Worm (Caenorhabditis elegans) whole organism, young adult: Measurements from ENCODE around the gene rpi-2.

Experiments used
- B0035.1 ChIP-seq: sonication (generic microtip); optimal IDR thresholded peaks from 2 replicates; lab custom pipeline; 2016; ENCODE audit warnings: missing genetic modification characterization, mild to moderate bottlenecking, missing compliant biosample characterization, missing genotype, missing genetic modification reagents
- C17E4.6 ChIP-seq: fragments of 200-800 bp; sonication (Bioruptor generic); IDR thresholded peaks from 2 replicates; pipeline ENCODE4 v1.3.6; 2022; ENCODE audit warnings: missing genetic modification reagents, missing genetic modification characterization, missing compliant biosample characterization
- F10E7.11 ChIP-seq: sonication (generic microtip); optimal IDR thresholded peaks from 2 replicates; lab custom pipeline; 2017; ENCODE audit warnings: mild to moderate bottlenecking, missing genetic modification characterization, moderate library complexity, missing compliant biosample characterization
- F37B4.10 ChIP-seq: fragments of 200-800 bp; sonication (Bioruptor generic); IDR thresholded peaks from 2 replicates; pipeline ENCODE4 v1.3.6; 2022; ENCODE audit warnings: missing genetic modification characterization, missing compliant biosample characterization
- F57C9.4 ChIP-seq: sonication (generic microtip); optimal IDR thresholded peaks from 2 replicates; lab custom pipeline; 2017; ENCODE audit warnings: mild to moderate bottlenecking, missing genetic modification characterization, missing compliant biosample characterization
- Y53G8AR.9 ChIP-seq: fragments of 200-800 bp; sonication (Bioruptor generic); conservative IDR thresholded peaks from 2 replicates; pipeline ENCODE4 v1.3.6; 2022; ENCODE audit warnings: missing genetic modification reagents, missing genetic modification characterization, missing compliant biosample characterization
- Y67H2A.10 ChIP-seq: fragments of 200-800 bp; sonication (Bioruptor generic); conservative IDR thresholded peaks from 2 replicates; pipeline ENCODE4 v1.3.6; 2022; ENCODE audit warnings: missing genetic modification reagents, missing genetic modification characterization, missing compliant biosample characterization
- Y79H2A.3 ChIP-seq: fragments of 200-800 bp; sonication (Bioruptor generic); conservative IDR thresholded peaks from 2 replicates; pipeline ENCODE4 v1.3.6; 2022; ENCODE audit warnings: missing genetic modification reagents, missing genetic modification characterization, missing compliant biosample characterization
- akir-1 ChIP-seq: fragments of 200-800 bp; sonication (Bioruptor generic); optimal IDR thresholded peaks from 2 replicates; lab custom pipeline; 2018; ENCODE audit warnings: mild to moderate bottlenecking, missing genetic modification characterization, moderate library complexity, missing compliant biosample characterization
- athp-1 ChIP-seq: sonication (generic microtip); optimal IDR thresholded peaks from 2 replicates; lab custom pipeline; 2017; ENCODE audit warnings: mild to moderate bottlenecking, missing genetic modification characterization, missing compliant biosample characterization
- attf-5 ChIP-seq: fragments of 200-800 bp; sonication (Bioruptor generic); optimal IDR thresholded peaks from 2 replicates; lab custom pipeline; 2018; ENCODE audit warnings: mild to moderate bottlenecking, missing genetic modification characterization, missing compliant biosample characterization
- attf-6 ChIP-seq: fragments of 200-800 bp; sonication (Bioruptor generic); IDR thresholded peaks from 2 replicates; pipeline ENCODE4 v1.3.6; 2022; ENCODE audit warnings: missing genetic modification reagents, missing genetic modification characterization, missing compliant biosample characterization
- bed-1 ChIP-seq: fragments of 200-800 bp; sonication (Bioruptor generic); IDR thresholded peaks from 2 replicates; pipeline ENCODE4 v1.3.6; 2022; ENCODE audit warnings: missing genetic modification reagents, missing genetic modification characterization, missing compliant biosample characterization
- cebp-1 ChIP-seq, 2 experiments: fragments of 200-800 bp in 1 of 2; sonication (Bioruptor generic) in 1 of 2; sonication (generic microtip) in 1 of 2; IDR thresholded peaks in 1 of 2; optimal IDR thresholded peaks in 1 of 2; 2 replicates each; pipeline versions ENCODE4 v1.3.6 to Lab custom; 2017 to 2022; ENCODE audit warnings: missing compliant biosample characterization in 2 of 2, missing genetic modification characterization in 2 of 2, mild to moderate bottlenecking in 1 of 2, missing genetic modification reagents in 1 of 2, moderate library complexity in 1 of 2
- cebp-2 ChIP-seq: fragments of 200-800 bp; sonication (Bioruptor generic); IDR thresholded peaks from 2 replicates; pipeline ENCODE4 v1.3.6; 2022; ENCODE audit warnings: missing genetic modification characterization, missing compliant biosample characterization
- ceh-27 ChIP-seq: fragments of 200-800 bp; sonication (Bioruptor generic); optimal IDR thresholded peaks from 2 replicates; lab custom pipeline; 2018; ENCODE audit warnings: mild to moderate bottlenecking, missing genetic modification characterization, moderate library complexity, missing compliant biosample characterization
- ceh-40 ChIP-seq: fragments of 200-800 bp; sonication (Bioruptor generic); IDR thresholded peaks from 2 replicates; pipeline ENCODE4 v1.3.6; 2022; ENCODE audit warnings: missing genetic modification characterization, missing compliant biosample characterization
- ceh-58 ChIP-seq: fragments of 200-800 bp; sonication (Bioruptor generic); IDR thresholded peaks from 2 replicates; pipeline ENCODE4 v1.3.6; 2022; ENCODE audit warnings: missing genetic modification characterization, missing compliant biosample characterization
- ceh-91 ChIP-seq: fragments of 200-800 bp; sonication (Bioruptor generic); IDR thresholded peaks from 2 replicates; pipeline ENCODE4 v1.3.6; 2022; ENCODE audit warnings: missing genetic modification reagents, missing genetic modification characterization, missing compliant biosample characterization
- chd-7 ChIP-seq: sonication (generic microtip); optimal IDR thresholded peaks from 2 replicates; lab custom pipeline; 2016; ENCODE audit warnings: mild to moderate bottlenecking, missing genetic modification characterization, moderate library complexity, missing compliant biosample characterization
- dox-1 ChIP-seq: fragments of 200-800 bp; sonication (Bioruptor generic); IDR thresholded peaks from 2 replicates; pipeline ENCODE4 v1.3.6; 2022; ENCODE audit warnings: missing genetic modification reagents, missing genetic modification characterization, missing compliant biosample characterization
- efl-1 ChIP-seq: fragments of 150-350 bp; optimal IDR thresholded peaks from 2 replicates; lab custom pipeline; 2014; ENCODE audit warnings: missing biosample characterization, missing genetic modification reagents, missing genetic modification characterization
- egl-44 ChIP-seq: fragments of 200-800 bp; sonication (Bioruptor generic); IDR thresholded peaks from 2 replicates; pipeline ENCODE4 v1.3.6; 2022; ENCODE audit warnings: missing genetic modification reagents, missing genetic modification characterization, missing compliant biosample characterization
- egrh-3 ChIP-seq: fragments of 200-800 bp; sonication (Bioruptor generic); IDR thresholded peaks from 2 replicates; pipeline ENCODE4 v1.3.6; 2022; ENCODE audit warnings: missing genetic modification reagents, missing genetic modification characterization, missing compliant biosample characterization
- ekl-4 ChIP-seq: fragments of 200-800 bp; sonication (Bioruptor generic); IDR thresholded peaks from 2 replicates; pipeline ENCODE4 v1.3.6; 2022; ENCODE audit warnings: missing genetic modification reagents, missing genetic modification characterization, missing compliant biosample characterization
- hrde-1 ChIP-seq: sonication (generic microtip); optimal IDR thresholded peaks from 2 replicates; lab custom pipeline; 2016; ENCODE audit warnings: missing genetic modification characterization, mild to moderate bottlenecking, missing compliant biosample characterization, moderate library complexity, missing genotype, missing genetic modification reagents, borderline replicate concordance
- hsf-1 ChIP-seq: fragments of 200-800 bp; sonication (Bioruptor generic); IDR thresholded peaks from 2 replicates; pipeline ENCODE4 v1.3.6; 2022; ENCODE audit warnings: missing genetic modification reagents, missing genetic modification characterization, missing compliant biosample characterization
- let-526 ChIP-seq: fragments of 200-800 bp; sonication (Bioruptor generic); IDR thresholded peaks from 2 replicates; pipeline ENCODE4 v1.3.6; 2022; ENCODE audit warnings: missing genetic modification reagents, missing genetic modification characterization, missing compliant biosample characterization
- let-607 ChIP-seq, 2 experiments: fragments of 200-800 bp in 1 of 2; sonication (Bioruptor generic) in 1 of 2; sonication (generic microtip) in 1 of 2; optimal IDR thresholded peaks; 2 replicates each; lab custom pipeline; 2016 to 2018; ENCODE audit warnings: mild to moderate bottlenecking in 2 of 2, missing compliant biosample characterization in 2 of 2, missing genetic modification characterization in 2 of 2, moderate library complexity in 2 of 2, missing genotype in 1 of 2
- lin-35 ChIP-seq, 3 experiments: fragments of 150-350 bp in 2 of 3; sonication (generic microtip) in 1 of 3; optimal IDR thresholded peaks; 2 replicates each; lab custom pipeline; 2014 to 2018; ENCODE audit warnings: missing biosample characterization in 3 of 3, missing genetic modification characterization in 3 of 3, missing genetic modification reagents in 3 of 3
- lin-54 ChIP-seq: fragments of 200-800 bp; sonication (Bioruptor generic); optimal IDR thresholded peaks from 2 replicates; lab custom pipeline; 2018; ENCODE audit warnings: mild to moderate bottlenecking, missing genetic modification characterization, missing compliant biosample characterization
- madf-10 ChIP-seq: sonication (generic microtip); optimal IDR thresholded peaks from 2 replicates; lab custom pipeline; 2016; ENCODE audit warnings: mild to moderate bottlenecking, missing genetic modification characterization, missing compliant biosample characterization
- nfya-1 ChIP-seq: sonication (generic microtip); optimal IDR thresholded peaks from 2 replicates; lab custom pipeline; 2017; ENCODE audit warnings: antibody characterized with exemption, missing compliant biosample characterization, missing genetic modification characterization, borderline replicate concordance; ENCODE audit not compliant: insufficient read depth
- nhr-27 ChIP-seq: fragments of 200-800 bp; sonication (Bioruptor generic); optimal IDR thresholded peaks from 2 replicates; lab custom pipeline; 2018; ENCODE audit warnings: mild to moderate bottlenecking, missing genetic modification characterization, moderate library complexity, missing compliant biosample characterization
- nhr-80 ChIP-seq: sonication (generic microtip); optimal IDR thresholded peaks from 2 replicates; lab custom pipeline; 2016; ENCODE audit warnings: missing genetic modification characterization, missing compliant biosample characterization
- rcor-1 ChIP-seq: fragments of 200-800 bp; sonication (Bioruptor generic); IDR thresholded peaks from 2 replicates; pipeline ENCODE4 v1.3.6; 2022; ENCODE audit warnings: missing genetic modification reagents, missing genetic modification characterization, missing compliant biosample characterization
- rpc-1 ChIP-seq, 2 experiments: fragments of 150-350 bp in 1 of 2; sonication (generic microtip) in 1 of 2; optimal IDR thresholded peaks; 2 replicates each; lab custom pipeline; 2014 to 2018; ENCODE audit warnings: missing biosample characterization in 1 of 2, missing genetic modification characterization in 1 of 2, missing genetic modification reagents in 1 of 2, missing genotype in 1 of 2
- tlf-1 ChIP-seq: fragments of 200-800 bp; sonication (Bioruptor generic); optimal IDR thresholded peaks from 2 replicates; lab custom pipeline; 2018; ENCODE audit warnings: mild to moderate bottlenecking, missing genetic modification characterization, missing compliant biosample characterization
- ztf-18 ChIP-seq: sonication (generic microtip); optimal IDR thresholded peaks from 2 replicates; lab custom pipeline; 2016; ENCODE audit warnings: missing genotype, mild to moderate bottlenecking, missing genetic modification characterization, missing compliant biosample characterization
- ztf-28 ChIP-seq: fragments of 200-800 bp; sonication (Bioruptor generic); IDR thresholded peaks from 2 replicates; pipeline ENCODE4 v1.3.6; 2022; ENCODE audit warnings: missing genetic modification reagents, missing genetic modification characterization, missing compliant biosample characterization
- ztf-3 ChIP-seq: fragments of 200-800 bp; sonication (Bioruptor generic); optimal IDR thresholded peaks from 2 replicates; lab custom pipeline; 2018; ENCODE audit warnings: mild to moderate bottlenecking, missing genetic modification characterization, missing compliant biosample characterization

Gene rpi-2

DNA sequence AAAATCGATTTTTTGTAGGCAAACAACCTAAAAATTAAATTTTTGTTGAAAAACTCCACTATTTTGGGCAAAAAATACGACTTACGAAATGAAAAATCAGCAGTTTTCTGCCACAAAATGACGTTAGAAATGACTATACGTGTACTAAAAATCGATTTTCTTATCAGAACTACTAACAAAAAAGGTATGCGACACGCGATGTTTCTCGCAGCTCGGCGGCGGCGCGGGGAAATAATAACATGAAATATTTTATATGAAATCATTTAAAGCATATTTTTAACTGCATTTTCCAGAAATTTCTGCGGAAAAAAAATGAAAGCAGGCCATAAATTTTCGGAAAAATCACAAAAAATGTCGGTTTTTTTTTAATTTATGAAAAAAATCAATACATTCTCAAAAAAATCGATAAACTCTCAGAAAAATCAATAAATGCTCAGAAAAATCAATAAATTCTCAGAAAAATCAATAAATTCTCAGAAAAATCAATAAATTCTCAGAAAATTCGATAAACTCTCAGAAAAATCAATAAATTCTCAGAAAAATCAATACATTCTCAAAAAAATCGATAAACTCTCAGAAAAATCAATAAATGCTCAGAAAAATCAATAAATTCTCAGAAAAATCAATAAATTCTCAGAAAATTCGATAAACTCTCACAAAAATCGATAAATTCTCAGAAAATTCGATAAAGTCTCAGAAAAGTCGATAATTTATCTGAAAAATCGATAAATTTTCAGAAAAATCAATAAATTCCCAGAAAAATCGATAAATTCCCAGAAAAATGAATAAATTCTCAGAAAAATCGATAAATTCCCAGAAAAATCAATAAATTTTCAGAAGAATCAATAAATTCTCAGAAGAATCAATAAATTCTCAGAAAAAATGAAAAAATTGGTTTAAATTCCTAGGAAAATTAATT, 29.3 kb downstream of the rpi-2 start, which contains the start of gene ptpn-22:
TSS of gene ptpn-22 (minus strand) at position 158 of the 919 bp plus-strand sequence.
- TF ChIP-seq let-607 (tag; optimal IDR thresholded peaks at IDR 0.05; lab: Kevin White, UChicago): peak; percentile 55 to 56
- no peak for TF ChIP-seq rcor-1 (GFP tag; lab: Robert Waterston, UW)
- no peak for TF ChIP-seq C17E4.6 (GFP tag; lab: Robert Waterston, UW)
- TF ChIP-seq B0035.1 (tag; lab: Kevin White, UChicago): no peak
- no peak for TF ChIP-seq hrde-1 (tag; lab: Kevin White, UChicago)
- no peak for TF ChIP-seq ceh-91 (GFP tag; lab: Robert Waterston, UW)
- no peak for TF ChIP-seq bed-1
- TF ChIP-seq, all 124 proteins: peak for 1

DNA sequence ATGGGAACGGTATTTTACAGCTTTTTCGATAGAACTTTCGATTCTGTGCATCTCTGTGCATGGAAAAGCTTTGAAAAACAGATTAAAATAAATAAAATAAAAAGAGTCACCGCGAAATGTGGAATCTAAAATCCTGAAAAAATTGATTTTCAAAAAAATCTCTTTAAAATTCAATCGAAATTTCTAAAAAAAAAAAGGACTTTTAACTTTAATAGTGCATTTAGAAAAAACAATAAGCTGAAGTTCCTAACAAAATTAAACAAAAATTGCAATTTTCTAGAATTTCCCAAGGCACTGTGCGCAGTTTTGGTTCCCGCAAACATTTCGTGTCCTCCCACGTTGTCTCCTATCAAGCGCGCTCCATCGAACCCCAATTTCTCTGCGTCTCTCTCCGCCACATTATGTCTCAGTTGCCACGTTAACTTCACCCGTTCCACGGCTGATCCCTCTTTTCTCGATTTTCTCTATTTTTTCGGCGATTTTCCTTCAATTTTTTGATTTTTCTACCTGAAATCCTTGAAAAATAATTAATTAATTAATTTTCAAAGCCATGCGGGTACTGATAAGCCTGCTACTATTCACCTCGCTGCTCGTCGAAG, 34.5 kb downstream of the rpi-2 start, which contains the start of the genes Y41D4A.6 and Y41D4A.4:
TSS of gene Y41D4A.6 (minus strand) at position 51 of the 599 bp plus-strand sequence.
TSS of gene Y41D4A.4 (plus strand) at position 549 of the 599 bp plus-strand sequence.
- TF ChIP-seq hrde-1 (tag; lab: Kevin White, UChicago) (no peak), let-526 (GFP tag; lab: Robert Waterston, UW) (peak; percentile 82), cebp-1 (GFP tag; IDR thresholded peaks at IDR 0.05; lab: Robert Waterston, UW) (peak; percentile 33; the same call in 1 of the 2 replicates), cebp-1 (tag; optimal IDR thresholded peaks at IDR 0.05; lab: Kevin White, UChicago) (peak; percentile 63), nhr-80 (tag; lab: Kevin White, UChicago) (peak; percentile 65), let-607 (tag; optimal IDR thresholded peaks at IDR 0.05; lab: Kevin White, UChicago) (peak; percentile 39 to 83), chd-7 (tag; lab: Kevin White, UChicago) (no peak), ztf-28 (GFP tag; lab: Robert Waterston, UW) (peak; percentile 91), lin-54 (GFP tag; lab: Kevin White, UChicago) (peak; percentile 79), madf-10 (peak; percentile 87), ekl-4 (GFP tag; lab: Robert Waterston, UW) (0 out of 2 replicates have a peak, but pooled peaks have one; percentile 48), dox-1 (peak; percentile 94), ceh-27 (peak; percentile 81), ztf-18 (tag; lab: Kevin White, UChicago) (peak; percentile 66), ceh-58 (no peak), cebp-2 (GFP tag; lab: Robert Waterston, UW) (no peak), ztf-3 (GFP tag; lab: Kevin White, UChicago) (no peak), akir-1 (GFP tag; lab: Kevin White, UChicago) (no peak), F37B4.10 (GFP tag; lab: Robert Waterston, UW) (no peak), bed-1 (no peak), nfya-1 (tag; lab: Kevin White, UChicago) (no peak), rpc-1 (optimal IDR thresholded peaks at IDR 0.05; lab: Kevin White, UChicago) (no peak), rpc-1 (tag; optimal IDR thresholded peaks at IDR 0.05; lab: Kevin White, UChicago) (no peak), nhr-27 (no peak), attf-6 (GFP tag; lab: Robert Waterston, UW) (no peak; the same call in 1 of the 2 replicates), F10E7.11 (tag; lab: Kevin White, UChicago) (no peak), attf-5 (GFP tag; lab: Kevin White, UChicago) (peak; percentile 91), ceh-40 (GFP tag; lab: Robert Waterston, UW) (no peak), efl-1 (peak; percentile 5), tlf-1 (GFP tag; lab: Kevin White, UChicago) (peak; percentile 37), Y53G8AR.9 (GFP tag; lab: Robert Waterston, UW) (0 out of 2 replicates have a peak, but pooled peaks have one; percentile 17), C17E4.6 (GFP tag; lab: Robert Waterston, UW) (0 out of 2 replicates have a peak, but pooled peaks have one; percentile 52), F57C9.4 (tag; lab: Kevin White, UChicago) (no peak), egrh-3 (GFP tag; lab: Robert Waterston, UW) (peak; percentile 76), Y79H2A.3 (GFP tag; lab: Robert Waterston, UW) (0 out of 2 replicates have a peak, but pooled peaks have one; percentile 41), lin-35 (GFP tag; optimal IDR thresholded peaks at IDR 0.05; lab: Kevin White, UChicago) (peak in 1 of 3 experiments; percentile 15), Y67H2A.10 (GFP tag; lab: Robert Waterston, UW) (no peak), hsf-1 (GFP tag; lab: Robert Waterston, UW) (peak; percentile 52; the same call in 1 of the 2 replicates), egl-44 (GFP tag; lab: Robert Waterston, UW) (no peak), athp-1 (tag; lab: Kevin White, UChicago) (peak; percentile 73), ceh-91 (GFP tag; lab: Robert Waterston, UW) (peak; percentile 76)
